Fruit fly (Drosophila melanogaster) whole organism, embryonic: ENCODE measurements around the gene CG42583.

Source experiments
- BtbVII ChIP-seq: fragments of 200-800 bp; sonication (Bioruptor generic); optimal IDR thresholded peaks from 3 replicates; lab custom pipeline; 2017; ENCODE audit warnings: missing biosample characterization, mild to moderate bottlenecking, missing genetic modification characterization
- CG10431 ChIP-seq: fragments of 200-800 bp; sonication (Bioruptor generic); optimal IDR thresholded peaks from 3 replicates; lab custom pipeline; 2018; ENCODE audit warnings: missing biosample characterization, mild to moderate bottlenecking, missing genetic modification characterization
- CG12942 ChIP-seq: fragments of 200-800 bp; sonication (Bioruptor generic); optimal IDR thresholded peaks from 3 replicates; lab custom pipeline; 2016; ENCODE audit warnings: missing biosample characterization, missing genetic modification characterization
- CG13287 ChIP-seq: fragments of 200-800 bp; sonication (Bioruptor generic); IDR thresholded peaks from 2 replicates; pipeline ENCODE4 v1.3.6; 2022; ENCODE audit warnings: missing biosample characterization, missing genetic modification characterization; ENCODE audit not compliant: partially characterized antibody
- CG15073 ChIP-seq: fragments of 200-800 bp; sonication (Bioruptor generic); optimal IDR thresholded peaks from 2 replicates; lab custom pipeline; 2016; ENCODE audit warnings: missing biosample characterization, missing genetic modification characterization
- CG1602 ChIP-seq: fragments of 200-800 bp; sonication (Bioruptor generic); optimal IDR thresholded peaks from 3 replicates; lab custom pipeline; 2016; ENCODE audit warnings: missing biosample characterization, missing genetic modification characterization
- CG16779 ChIP-seq: fragments of 200-800 bp; sonication (Bioruptor generic); IDR thresholded peaks from 2 replicates; pipeline ENCODE4 v1.3.6; 2022; ENCODE audit warnings: missing biosample characterization, missing genetic modification characterization
- CG16815 ChIP-seq: fragments of 200-800 bp; sonication (Bioruptor generic); optimal IDR thresholded peaks from 3 replicates; lab custom pipeline; 2017; ENCODE audit warnings: missing biosample characterization, mild to moderate bottlenecking, missing genetic modification characterization
- CG17186 ChIP-seq: fragments of 200-800 bp; sonication (Bioruptor generic); optimal IDR thresholded peaks from 3 replicates; lab custom pipeline; 2017; ENCODE audit warnings: missing biosample characterization, missing genetic modification reagents, missing genetic modification characterization
- CG2875 ChIP-seq: fragments of 200-800 bp; sonication (Bioruptor generic); optimal IDR thresholded peaks from 2 replicates; lab custom pipeline; 2017; ENCODE audit warnings: missing biosample characterization, mild to moderate bottlenecking, missing genetic modification characterization, missing genetic modification reagents
- CG32772 ChIP-seq: fragments of 200-800 bp; sonication (Bioruptor generic); IDR thresholded peaks from 2 replicates; pipeline ENCODE4 v1.3.6; 2022; ENCODE audit warnings: missing biosample characterization, missing genetic modification characterization
- CG43689 ChIP-seq: fragments of 200-800 bp; sonication (Bioruptor generic); IDR thresholded peaks from 2 replicates; pipeline ENCODE4 v1.3.6; 2022; ENCODE audit warnings: missing biosample characterization, missing genetic modification characterization
- CG4424 ChIP-seq: fragments of 200-800 bp; sonication (Bioruptor generic); optimal IDR thresholded peaks from 3 replicates; lab custom pipeline; 2016; ENCODE audit warnings: missing biosample characterization, missing genetic modification characterization
- CG6765 ChIP-seq: fragments of 200-800 bp; sonication (Bioruptor generic); optimal IDR thresholded peaks from 3 replicates; lab custom pipeline; 2017; ENCODE audit warnings: missing biosample characterization, mild to moderate bottlenecking, missing genetic modification characterization
- CG6813 ChIP-seq: fragments of 200-800 bp; sonication (Bioruptor generic); optimal IDR thresholded peaks from 2 replicates; lab custom pipeline; 2017; ENCODE audit warnings: missing biosample characterization, missing genetic modification characterization, mild to moderate bottlenecking, moderate library complexity, missing genetic modification reagents
- CG7556 ChIP-seq: fragments of 200-800 bp; sonication (Bioruptor generic); optimal IDR thresholded peaks from 2 replicates; lab custom pipeline; 2017; ENCODE audit warnings: missing biosample characterization, mild to moderate bottlenecking, missing genetic modification characterization
- CG7839 ChIP-seq: fragments of 200-800 bp; sonication (Bioruptor generic); optimal IDR thresholded peaks from 3 replicates; lab custom pipeline; 2018; ENCODE audit warnings: missing biosample characterization, mild to moderate bottlenecking, missing genetic modification characterization, moderate library complexity
- CG8281 ChIP-seq: fragments of 200-800 bp; sonication (Bioruptor generic); optimal IDR thresholded peaks from 2 replicates; lab custom pipeline; 2018; ENCODE audit warnings: missing biosample characterization, mild to moderate bottlenecking, missing genetic modification characterization, moderate library complexity
- CG8388 ChIP-seq: fragments of 200-800 bp; sonication (Bioruptor generic); optimal IDR thresholded peaks from 2 replicates; lab custom pipeline; 2019; ENCODE audit warnings: missing biosample characterization, mild to moderate bottlenecking, missing genetic modification characterization, moderate library complexity
- CG9215 ChIP-seq: fragments of 200-800 bp; sonication (Bioruptor generic); IDR thresholded peaks from 2 replicates; pipeline ENCODE4 v1.3.6; 2022; ENCODE audit warnings: missing biosample characterization, missing genetic modification characterization
- CG9727 ChIP-seq: fragments of 200-800 bp; sonication (Bioruptor generic); optimal IDR thresholded peaks from 3 replicates; lab custom pipeline; 2017; ENCODE audit warnings: missing biosample characterization, mild to moderate bottlenecking, missing genetic modification characterization
- CG9797 ChIP-seq: fragments of 200-800 bp; sonication (Bioruptor generic); optimal IDR thresholded peaks from 3 replicates; lab custom pipeline; 2018; ENCODE audit warnings: missing biosample characterization, mild to moderate bottlenecking, missing genetic modification characterization
- Dip3 ChIP-seq: fragments of 200-800 bp; sonication (Bioruptor generic); optimal IDR thresholded peaks from 3 replicates; lab custom pipeline; 2016; ENCODE audit warnings: missing biosample characterization, missing genetic modification characterization
- E2f2 ChIP-seq: fragments of 200-800 bp; sonication (Bioruptor generic); IDR thresholded peaks from 2 replicates; pipeline ENCODE4 v1.3.6; 2022; ENCODE audit warnings: missing biosample characterization, missing genetic modification characterization
- Eip74EF ChIP-seq, 2 experiments: fragments of 200-800 bp in 1 of 2; fragments of >200 bp in 1 of 2; sonication (Bioruptor generic) in 1 of 2; optimal IDR thresholded peaks; 2 replicates each; lab custom pipeline; 2017 to 2019; ENCODE audit warnings: missing biosample characterization in 2 of 2, missing genetic modification characterization in 2 of 2, mild to moderate bottlenecking in 1 of 2, moderate library complexity in 1 of 2
- MBD-R2 ChIP-seq: fragments of 200-800 bp; sonication (Bioruptor generic); IDR thresholded peaks from 2 replicates; pipeline ENCODE4 v1.3.6; 2022; ENCODE audit warnings: missing biosample characterization, missing genetic modification characterization
- Nf-YC ChIP-seq: fragments of 200-800 bp; optimal IDR thresholded peaks from 3 replicates; lab custom pipeline; 2019; ENCODE audit warnings: missing biosample characterization, mild to moderate bottlenecking, missing genetic modification characterization, moderate library complexity
- Oaz ChIP-seq: fragments of 200-800 bp; sonication (Bioruptor generic); IDR thresholded peaks from 2 replicates; pipeline ENCODE4 v1.3.6; 2022; ENCODE audit warnings: missing biosample characterization, missing genetic modification characterization
- Rfx ChIP-seq: fragments of 200-800 bp; sonication (Bioruptor generic); IDR thresholded peaks from 2 replicates; pipeline ENCODE4 v1.3.6; 2022; ENCODE audit warnings: missing biosample characterization, missing genetic modification characterization
- Side ChIP-seq: fragments of 200-800 bp; sonication (Bioruptor generic); optimal IDR thresholded peaks from 2 replicates; lab custom pipeline; 2016; ENCODE audit warnings: missing biosample characterization, missing genetic modification characterization
- ham ChIP-seq: fragments of 200-800 bp; sonication (Bioruptor generic); IDR thresholded peaks from 2 replicates; pipeline ENCODE4 v1.3.6; 2022; ENCODE audit warnings: missing biosample characterization, missing genetic modification characterization
- hkb ChIP-seq, 2 experiments: fragments of 200-800 bp in 1 of 2; fragments of >200 bp in 1 of 2; sonication (Bioruptor generic) in 1 of 2; IDR thresholded peaks in 1 of 2; optimal IDR thresholded peaks in 1 of 2; 2 replicates each; pipeline versions ENCODE4 v1.3.6 to Lab custom; 2017 to 2022; ENCODE audit warnings: missing biosample characterization in 1 of 2, missing genetic modification characterization in 1 of 2
- hth ChIP-seq: fragments of >200 bp; optimal IDR thresholded peaks from 2 replicates; lab custom pipeline; 2017; ENCODE audit warnings: inconsistent platforms
- knrl ChIP-seq: fragments of 200-800 bp; sonication (Bioruptor generic); IDR thresholded peaks from 3 replicates; pipeline ENCODE4 v1.3.6; 2022; ENCODE audit warnings: missing biosample characterization, missing genetic modification characterization; ENCODE audit not compliant: partially characterized antibody
- lov ChIP-seq, 2 experiments: fragments of 200-800 bp in 1 of 2; fragments of >200 bp in 1 of 2; sonication (Bioruptor generic) in 1 of 2; IDR thresholded peaks in 1 of 2; optimal IDR thresholded peaks in 1 of 2; 2 replicates in 1 of 2; 3 replicates in 1 of 2; pipeline versions ENCODE4 v1.3.6 to Lab custom; 2017 to 2022; ENCODE audit warnings: missing biosample characterization in 1 of 2, missing genetic modification characterization in 1 of 2
- nerfin-1 ChIP-seq: fragments of 200-800 bp; sonication (Bioruptor generic); optimal IDR thresholded peaks from 3 replicates; lab custom pipeline; 2019; ENCODE audit warnings: missing biosample characterization, mild to moderate bottlenecking, missing genetic modification characterization, moderate library complexity
- oc ChIP-seq: fragments of 200-800 bp; sonication (Bioruptor generic); optimal IDR thresholded peaks from 2 replicates; lab custom pipeline; 2018; ENCODE audit warnings: missing biosample characterization, mild to moderate bottlenecking, missing genetic modification characterization, moderate library complexity
- p53 ChIP-seq: fragments of 200-800 bp; sonication (Bioruptor generic); optimal IDR thresholded peaks from 2 replicates; lab custom pipeline; 2016; ENCODE audit warnings: missing biosample characterization, missing genetic modification characterization
- pzg ChIP-seq: fragments of 200-800 bp; sonication (Bioruptor generic); optimal IDR thresholded peaks from 3 replicates; lab custom pipeline; 2018; ENCODE audit warnings: missing biosample characterization, mild to moderate bottlenecking, missing genetic modification characterization, moderate library complexity
- sim ChIP-seq: fragments of 200-800 bp; sonication (Bioruptor generic); IDR thresholded peaks from 2 replicates; pipeline ENCODE4 v1.3.6; 2022; ENCODE audit warnings: missing biosample characterization, missing genetic modification characterization
- slbo ChIP-seq: fragments of 200-800 bp; sonication (Bioruptor generic); IDR thresholded peaks from 2 replicates; pipeline ENCODE4 v1.3.6; 2022; ENCODE audit warnings: missing biosample characterization, missing genetic modification characterization
- sna ChIP-seq: fragments of 200-800 bp; sonication (Bioruptor generic); IDR thresholded peaks from 2 replicates; pipeline ENCODE4 v1.3.6; 2022; ENCODE audit warnings: missing biosample characterization, missing genetic modification characterization; ENCODE audit not compliant: partially characterized antibody
- stwl ChIP-seq: fragments of 200-800 bp; sonication (Bioruptor generic); optimal IDR thresholded peaks from 3 replicates; lab custom pipeline; 2018; ENCODE audit warnings: missing biosample characterization, mild to moderate bottlenecking, missing genetic modification characterization, moderate library complexity
- tin ChIP-seq: fragments of 200-800 bp; sonication (Bioruptor generic); optimal IDR thresholded peaks from 3 replicates; lab custom pipeline; 2016; ENCODE audit warnings: missing biosample characterization, missing genetic modification characterization
- tio ChIP-seq: fragments of 200-800 bp; sonication (Bioruptor generic); optimal IDR thresholded peaks from 2 replicates; lab custom pipeline; 2017; ENCODE audit warnings: missing biosample characterization, missing genetic modification characterization, inconsistent platforms
- vfl ChIP-seq: fragments of 200-800 bp; sonication (Bioruptor generic); optimal IDR thresholded peaks from 2 replicates; lab custom pipeline; 2016; ENCODE audit warnings: missing biosample characterization, missing genetic modification characterization
- zfh2 ChIP-seq: fragments of 200-800 bp; sonication (Bioruptor generic); optimal IDR thresholded peaks from 2 replicates; lab custom pipeline; 2016; ENCODE audit warnings: missing biosample characterization, missing genetic modification characterization

CG42583 gene

dm6 chrX:20169898-20170297 is 30.3 kb downstream of the CG42583 start, which contains the start of the genes CG9581 and CG9578 (continued):
- TF ChIP-seq knrl (GFP tag; lab: Robert Waterston, UW) (peak; percentile 75; the same call in 2 of the 3 replicates), CG17186 (GFP tag; lab: Kevin White, UChicago) (peak; percentile 10), CG13287 (peak; percentile 83), tin (no peak), pzg (GFP tag; lab: Kevin White, UChicago) (peak; percentile 51), Nf-YC (tag; lab: Kevin White, UChicago) (peak; percentile 6), CG9215 (GFP tag; lab: Robert Waterston, UW) (0 out of 2 replicates have a peak, but pooled peaks have one; percentile 16), MBD-R2 (GFP tag; lab: Robert Waterston, UW) (peak; percentile 60)

- TF ChIP-seq E2f2 (GFP tag; lab: Robert Waterston, UW) (0 out of 2 replicates have a peak, but pooled peaks have one; percentile 23), hth (no peak), stwl (no peak), sim (GFP tag; lab: Robert Waterston, UW) (no peak; the same call in 1 of the 2 replicates), oc (tag; lab: Kevin White, UChicago) (peak; percentile 22), CG12942 (GFP tag; lab: Kevin White, UChicago) (no peak), CG1602 (peak; percentile 27), sna (no peak), vfl (no peak), p53 (GFP tag; lab: Kevin White, UChicago) (no peak), CG16815 (GFP tag; lab: Kevin White, UChicago) (no peak), CG9797 (GFP tag; lab: Kevin White, UChicago) (no peak), tin (peak; percentile 54), CG8281 (tag; lab: Kevin White, UChicago) (peak; percentile 4), Side (GFP tag; lab: Kevin White, UChicago) (peak; percentile 21), Rfx (peak; percentile 56), CG16779 (GFP tag; lab: Robert Waterston, UW) (no peak), CG9727 (GFP tag; lab: Kevin White, UChicago) (peak; percentile 51), nerfin-1 (peak; percentile 41), Eip74EF (GFP tag; optimal IDR thresholded peaks at IDR 0.05; lab: Kevin White, UChicago) (no peak), tio (GFP tag; lab: Kevin White, UChicago) (no peak), slbo (peak; percentile 54), CG43689 (GFP tag; lab: Robert Waterston, UW) (0 out of 2 replicates have a peak, but pooled peaks have one; percentile 24), CG7556 (GFP tag; lab: Kevin White, UChicago) (peak; percentile 58), CG4424 (peak; percentile 64), zfh2 (GFP tag; lab: Kevin White, UChicago) (peak; percentile 25), CG7839 (peak; percentile 72), CG10431 (GFP tag; lab: Kevin White, UChicago) (no peak), hkb (optimal IDR thresholded peaks at IDR 0.05; lab: Kevin White, UChicago) (no peak), hkb (GFP tag; IDR thresholded peaks at IDR 0.05; lab: Robert Waterston, UW) (peak; percentile 67), BtbVII (GFP tag; lab: Kevin White, UChicago) (peak; percentile 46), ham (no peak), CG2875 (peak; percentile 35), CG6765 (GFP tag; lab: Kevin White, UChicago) (peak; percentile 33), CG32772 (GFP tag; lab: Robert Waterston, UW) (0 out of 2 replicates have a peak, but pooled peaks have one; percentile 25), Dip3 (GFP tag; lab: Kevin White, UChicago) (peak; percentile 48), lov (optimal IDR thresholded peaks at IDR 0.05; lab: Kevin White, UChicago) (no peak), lov (GFP tag; IDR thresholded peaks at IDR 0.05; lab: Robert Waterston, UW) (no peak), CG8388 (GFP tag; lab: Kevin White, UChicago) (peak; percentile 39), CG6813 (peak; percentile 58), Oaz (no peak), CG15073 (GFP tag; lab: Kevin White, UChicago) (no peak)
These were observed 33.9 kb downstream of the CG42583 start, which contains the start of gene AnxB10 for dm6 chrX:20173464-20173995. Gene AnxB10, minus strand, starts transcription at chrX:20173514.
